Fruit fly (Drosophila melanogaster): ENCODE results near the gene Fum4.

Gene Fum4

DNA sequence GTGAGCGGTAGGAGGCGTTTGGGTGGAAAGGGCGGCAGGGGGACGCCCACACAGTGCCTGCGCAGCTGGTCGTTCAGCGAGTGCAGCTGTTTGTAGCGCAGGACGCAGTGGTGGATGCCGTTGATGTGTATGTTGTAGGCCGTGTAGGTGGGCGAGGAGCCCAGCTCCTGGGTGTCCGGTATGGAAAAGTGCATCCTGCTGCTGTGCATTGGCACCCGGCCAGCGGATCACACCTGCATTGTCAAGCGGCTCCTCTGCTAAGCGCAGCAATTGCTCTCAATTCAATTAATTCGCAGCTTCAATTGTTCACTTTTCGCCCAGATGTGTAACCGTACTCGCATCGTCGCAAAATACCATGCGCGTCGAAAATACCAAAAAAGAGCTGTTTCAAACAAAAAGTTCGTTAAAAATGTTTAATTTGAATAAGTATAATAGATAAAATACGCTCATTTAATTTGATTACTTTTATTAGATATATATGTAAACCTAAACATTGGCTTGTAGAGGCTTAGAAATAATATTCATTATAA is 15.4 kb upstream of the Fum4 start, which contains the start of gene Snx17 (continued):
- TF ChIP-seq YL-1 (GFP tag; optimal IDR thresholded peaks at IDR 0.05) (peak; percentile 12), gfzf (GFP tag; optimal IDR thresholded peaks at IDR 0.05) (peak; percentile 68), unpg (GFP tag; optimal IDR thresholded peaks at IDR 0.05) (no peak), slbo (GFP tag; IDR thresholded peaks at IDR 0.05) (no peak), sug (tag; optimal IDR thresholded peaks at IDR 0.05) (no peak), da (GFP tag; optimal IDR thresholded peaks at IDR 0.05) (no peak), dysf (GFP tag; IDR thresholded peaks at IDR 0.05) (no peak), CG17912 (GFP tag; optimal IDR thresholded peaks at IDR 0.05) (no peak), CG16813 (GFP tag; IDR thresholded peaks at IDR 0.05; ENCODE audit: partially characterized antibody) (0 out of 3 replicates have a peak, but pooled peaks have one; percentile 22), mld (GFP tag; IDR thresholded peaks at IDR 0.05; ENCODE audit: partially characterized antibody) (no peak), Bteb2 (GFP tag; optimal IDR thresholded peaks at IDR 0.05) (no peak), wor (GFP tag; IDR thresholded peaks at IDR 0.05) (no peak), CG8359 (GFP tag; optimal IDR thresholded peaks at IDR 0.05; ENCODE audit: borderline replicate concordance) (no peak), chinmo (GFP tag; IDR thresholded peaks at IDR 0.05; ENCODE audit: partially characterized antibody) (no peak), crp (GFP tag; optimal IDR thresholded peaks at IDR 0.05) (peak in 1 of 2 experiments; percentile 31), bbx (GFP tag; IDR thresholded peaks at IDR 0.05; ENCODE audit: partially characterized antibody) (peak; percentile 24; the same call in 1 of the 2 replicates), CG4424 (GFP tag; optimal IDR thresholded peaks at IDR 0.05) (no peak), corto (GFP tag; optimal IDR thresholded peaks at IDR 0.05) (no peak), br (optimal IDR thresholded peaks at IDR 0.05) (no peak), fd3F (GFP tag; optimal IDR thresholded peaks at IDR 0.05) (no peak), Bgb (GFP tag; IDR thresholded peaks at IDR 0.05; ENCODE audit: partially characterized antibody) (0 out of 2 replicates have a peak, but pooled peaks have one; percentile 8), Hmx (GFP tag; optimal IDR thresholded peaks at IDR 0.05) (no peak), CG11093 (GFP tag; IDR thresholded peaks at IDR 0.05) (no peak), klu (GFP tag; IDR thresholded peaks at IDR 0.05) (no peak), Rfx (GFP tag; IDR thresholded peaks at IDR 0.05) (no peak), CG32772 (GFP tag; IDR thresholded peaks at IDR 0.05) (no peak), grau (tag; optimal IDR thresholded peaks at IDR 0.05) (no peak), fu2 (GFP tag; optimal IDR thresholded peaks at IDR 0.05) (no peak), HHEX (GFP tag; optimal IDR thresholded peaks at IDR 0.05) (no peak), z (GFP tag; IDR thresholded peaks at IDR 0.05) (no peak), CG30020 (tag; optimal IDR thresholded peaks at IDR 0.05) (peak; percentile 19), Abd-B (GFP tag; optimal IDR thresholded peaks at IDR 0.05) (no peak), CG1603 (tag; optimal IDR thresholded peaks at IDR 0.05) (no peak), scrt (GFP tag; optimal IDR thresholded peaks at IDR 0.05) (no peak), pum (GFP tag; optimal IDR thresholded peaks at IDR 0.05) (no peak), ci (GFP tag; IDR thresholded peaks at IDR 0.05) (0 out of 3 replicates have a peak, but pooled peaks have one; percentile 21), Meics (GFP tag; optimal IDR thresholded peaks at IDR 0.05) (no peak), pzg (GFP tag; optimal IDR thresholded peaks at IDR 0.05) (peak; percentile 43), CG2889 (GFP tag; IDR thresholded peaks at IDR 0.05) (no peak), so (GFP tag; IDR thresholded peaks at IDR 0.05) (no peak), CG4854 (GFP tag; optimal IDR thresholded peaks at IDR 0.05) (no peak), CG6854 (GFP tag; optimal IDR thresholded peaks at IDR 0.05) (no peak), CG34422 (GFP tag; IDR thresholded peaks at IDR 0.05) (0 out of 3 replicates have a peak, but pooled peaks have one; percentile 12), tin (GFP tag; optimal IDR thresholded peaks at IDR 0.05) (no peak), B-H1 (GFP tag; IDR thresholded peaks at IDR 0.05) (no peak), chm (GFP tag; IDR thresholded peaks at IDR 0.05) (no peak; the same call in 1 of the 2 replicates), stwl (tag; optimal IDR thresholded peaks at IDR 0.05) (peak; percentile 1), CG12942 (GFP tag; optimal IDR thresholded peaks at IDR 0.05) (no peak), NK7.1 (GFP tag; optimal IDR thresholded peaks at IDR 0.05) (no peak), Gsc (GFP tag; IDR thresholded peaks at IDR 0.05) (no peak), CG10979 (tag; optimal IDR thresholded peaks at IDR 0.05) (no peak)

All from whole organism, embryonic.